Fruit fly (Drosophila melanogaster): ENCODE data around the gene mop.

- TF ChIP-seq Dll (optimal IDR thresholded peaks at IDR 0.05) (no peak), CG8478 (optimal IDR thresholded peaks at IDR 0.05) (no peak), usp (GFP tag; optimal IDR thresholded peaks at IDR 0.05) (no peak), EcR (GFP tag; optimal IDR thresholded peaks at IDR 0.05) (no peak), pan (optimal IDR thresholded peaks at IDR 0.05) (no peak)
These were observed 42.5 kb downstream of the mop start, which contains the start of gene CG13471 for dm6 chr3L:14733417-14733816.
